Fruit fly (Drosophila melanogaster) whole organism, embryonic: ENCODE results near the gene Shawn.

Source experiments
- Awh ChIP-seq: fragments of 200-800 bp; sonication (Bioruptor generic); IDR thresholded peaks from 2 replicates; pipeline ENCODE4, ENCODE4 v1.3.6; 2022; ENCODE audit warnings: missing biosample characterization, missing genetic modification characterization
- CG11695 ChIP-seq: fragments of 200-800 bp; sonication (Bioruptor generic); IDR thresholded peaks from 3 replicates; pipeline ENCODE4 v1.3.6; 2022; ENCODE audit warnings: missing biosample characterization, missing genetic modification characterization
- CG11723 ChIP-seq: fragments of 200-800 bp; sonication (Bioruptor generic); optimal IDR thresholded peaks from 2 replicates; lab custom pipeline; 2017; ENCODE audit warnings: missing biosample characterization, mild to moderate bottlenecking, missing genetic modification characterization
- CG15011 ChIP-seq: fragments of 200-800 bp; sonication (Bioruptor generic); optimal IDR thresholded peaks from 3 replicates; lab custom pipeline; 2018; ENCODE audit warnings: missing biosample characterization, mild to moderate bottlenecking, missing genetic modification characterization
- CG2120 ChIP-seq: fragments of 200-800 bp; sonication (Bioruptor generic); optimal IDR thresholded peaks from 3 replicates; lab custom pipeline; 2016; ENCODE audit warnings: missing biosample characterization, missing genetic modification characterization
- CG2129 ChIP-seq: fragments of 200-800 bp; sonication (Bioruptor generic); IDR thresholded peaks from 2 replicates; pipeline ENCODE4 v1.3.6; 2022; ENCODE audit warnings: missing biosample characterization, missing genetic modification characterization; ENCODE audit not compliant: partially characterized antibody
- CG3163 ChIP-seq: fragments of 200-800 bp; sonication (Bioruptor generic); optimal IDR thresholded peaks from 3 replicates; lab custom pipeline; 2016; ENCODE audit warnings: missing biosample characterization, missing genetic modification characterization
- CG32532 ChIP-seq: fragments of 200-800 bp; sonication (Bioruptor generic); IDR thresholded peaks from 2 replicates; pipeline ENCODE4 v1.3.6; 2022; ENCODE audit warnings: missing biosample characterization, missing genetic modification characterization
- CG3838 ChIP-seq: fragments of 200-800 bp; sonication (Bioruptor generic); optimal IDR thresholded peaks from 3 replicates; lab custom pipeline; 2016; ENCODE audit warnings: missing biosample characterization, missing genetic modification characterization
- CG5245 ChIP-seq: fragments of 200-800 bp; sonication (Bioruptor generic); optimal IDR thresholded peaks from 3 replicates; lab custom pipeline; 2016; ENCODE audit warnings: missing biosample characterization, missing genetic modification characterization
- CG7928 ChIP-seq: fragments of 200-800 bp; sonication (Bioruptor generic); optimal IDR thresholded peaks from 2 replicates; lab custom pipeline; 2017; ENCODE audit warnings: missing biosample characterization, mild to moderate bottlenecking, missing genetic modification characterization
- CG8478 ChIP-seq: fragments of >200 bp; optimal IDR thresholded peaks from 2 replicates; lab custom pipeline; 2018
- CG9215 ChIP-seq: fragments of 200-800 bp; sonication (Bioruptor generic); IDR thresholded peaks from 2 replicates; pipeline ENCODE4 v1.3.6; 2022; ENCODE audit warnings: missing biosample characterization, missing genetic modification characterization
- CG9932 ChIP-seq: fragments of 200-800 bp; sonication (Bioruptor generic); IDR thresholded peaks from 2 replicates; pipeline ENCODE4 v1.3.6; 2022; ENCODE audit warnings: missing biosample characterization, missing genetic modification characterization
- Elba2 ChIP-seq: fragments of 200-800 bp; sonication (Bioruptor generic); optimal IDR thresholded peaks from 3 replicates; lab custom pipeline; 2016; ENCODE audit warnings: missing biosample characterization, missing genetic modification characterization
- Gsc ChIP-seq: fragments of 200-800 bp; sonication (Bioruptor generic); IDR thresholded peaks from 2 replicates; pipeline ENCODE4 v1.3.6; 2022; ENCODE audit warnings: missing biosample characterization, missing genetic modification characterization
- Hand ChIP-seq: fragments of 200-800 bp; sonication (Bioruptor generic); optimal IDR thresholded peaks from 2 replicates; lab custom pipeline; 2017; ENCODE audit warnings: mild to moderate bottlenecking, missing biosample characterization, missing genetic modification reagents, missing genetic modification characterization
- HmgD ChIP-seq: fragments of 200-800 bp; sonication (Bioruptor generic); optimal IDR thresholded peaks from 3 replicates; lab custom pipeline; 2016; ENCODE audit warnings: missing biosample characterization, missing genetic modification characterization
- Meics ChIP-seq: fragments of 200-800 bp; sonication (Bioruptor generic); optimal IDR thresholded peaks from 2 replicates; lab custom pipeline; 2017; ENCODE audit warnings: missing biosample characterization, mild to moderate bottlenecking, missing genetic modification characterization
- Rx ChIP-seq: fragments of 200-800 bp; sonication (Bioruptor generic); IDR thresholded peaks from 2 replicates; pipeline ENCODE4 v1.3.6; 2022; ENCODE audit warnings: missing biosample characterization, missing genetic modification characterization
- Trl ChIP-seq, 3 experiments: fragments of >200 bp in 2 of 3; fragments of 200-800 bp in 1 of 3; sonication (Bioruptor generic) in 1 of 3; optimal IDR thresholded peaks; 2 replicates in 1 of 3; 3 replicates in 2 of 3; lab custom pipeline; 2016 to 2017; ENCODE audit warnings: missing biosample characterization in 1 of 3, missing genetic modification characterization in 1 of 3
- Usf ChIP-seq: fragments of 200-800 bp; sonication (Bioruptor generic); optimal IDR thresholded peaks from 2 replicates; lab custom pipeline; 2017; ENCODE audit warnings: missing genotype, missing biosample characterization, missing genetic modification characterization
- ap ChIP-seq: fragments of 200-800 bp; sonication (Bioruptor generic); IDR thresholded peaks from 2 replicates; pipeline ENCODE4 v1.3.6; 2022; ENCODE audit warnings: missing biosample characterization, missing genetic modification characterization
- ara ChIP-seq: fragments of 200-800 bp; sonication (Bioruptor generic); IDR thresholded peaks from 2 replicates; pipeline ENCODE4 v1.3.6; 2022; ENCODE audit warnings: missing biosample characterization, missing genetic modification characterization
- cg ChIP-seq: fragments of 200-800 bp; sonication (Bioruptor generic); optimal IDR thresholded peaks from 3 replicates; lab custom pipeline; 2019; ENCODE audit warnings: missing biosample characterization, mild to moderate bottlenecking, missing genetic modification characterization, moderate library complexity
- chif ChIP-seq, 2 experiments: fragments of 200-800 bp; sonication (Bioruptor generic); optimal IDR thresholded peaks; 3 replicates each; lab custom pipeline; 2016; ENCODE audit warnings: missing biosample characterization in 2 of 2, missing genetic modification characterization in 2 of 2
- chm ChIP-seq: fragments of 200-800 bp; sonication (Bioruptor generic); IDR thresholded peaks from 2 replicates; pipeline ENCODE4 v1.3.6; 2022; ENCODE audit warnings: missing biosample characterization, missing genetic modification characterization
- ci ChIP-seq: fragments of 200-800 bp; sonication (Bioruptor generic); IDR thresholded peaks from 3 replicates; pipeline ENCODE4 v1.3.6; 2022; ENCODE audit warnings: missing biosample characterization, missing genetic modification characterization
- ems ChIP-seq: fragments of 200-800 bp; sonication (Bioruptor generic); optimal IDR thresholded peaks from 3 replicates; lab custom pipeline; 2016; ENCODE audit warnings: missing biosample characterization, missing genetic modification characterization
- ewg ChIP-seq: fragments of 200-800 bp; sonication (Bioruptor generic); optimal IDR thresholded peaks from 3 replicates; lab custom pipeline; 2017; ENCODE audit warnings: mild to moderate bottlenecking, missing biosample characterization, missing genetic modification reagents, missing genetic modification characterization
- eyg ChIP-seq: fragments of 200-800 bp; sonication (Bioruptor generic); optimal IDR thresholded peaks from 3 replicates; lab custom pipeline; 2016; ENCODE audit warnings: missing biosample characterization, missing genetic modification characterization
- fu2 ChIP-seq: fragments of 200-800 bp; sonication (Bioruptor generic); optimal IDR thresholded peaks from 2 replicates; lab custom pipeline; 2016; ENCODE audit warnings: missing biosample characterization, missing genetic modification characterization
- gfzf ChIP-seq: fragments of 200-800 bp; sonication (Bioruptor generic); optimal IDR thresholded peaks from 2 replicates; lab custom pipeline; 2016; ENCODE audit warnings: missing biosample characterization, mild to moderate bottlenecking, missing genetic modification characterization, moderate library complexity
- hbn ChIP-seq: fragments of 200-800 bp; sonication (Bioruptor generic); IDR thresholded peaks from 2 replicates; pipeline ENCODE4 v1.3.6; 2022; ENCODE audit warnings: missing biosample characterization, missing genetic modification characterization; ENCODE audit not compliant: partially characterized antibody
- kni ChIP-seq: fragments of 200-800 bp; sonication (Bioruptor generic); optimal IDR thresholded peaks from 3 replicates; lab custom pipeline; 2017; ENCODE audit warnings: mild to moderate bottlenecking, missing biosample characterization, missing genetic modification reagents, missing genetic modification characterization
- maf-S ChIP-seq: fragments of 200-800 bp; sonication (Bioruptor generic); optimal IDR thresholded peaks from 2 replicates; lab custom pipeline; 2016; ENCODE audit warnings: missing biosample characterization, missing genetic modification characterization
- nerfin-1 ChIP-seq: fragments of 200-800 bp; sonication (Bioruptor generic); optimal IDR thresholded peaks from 3 replicates; lab custom pipeline; 2019; ENCODE audit warnings: missing biosample characterization, mild to moderate bottlenecking, missing genetic modification characterization, moderate library complexity
- sens ChIP-seq: fragments of 200-800 bp; sonication (Bioruptor generic); peaks from one replicate; lab custom pipeline; 2016; ENCODE audit warnings: missing biosample characterization, missing genetic modification characterization
- stwl ChIP-seq: fragments of 200-800 bp; sonication (Bioruptor generic); optimal IDR thresholded peaks from 3 replicates; lab custom pipeline; 2018; ENCODE audit warnings: missing biosample characterization, mild to moderate bottlenecking, missing genetic modification characterization, moderate library complexity
- wek ChIP-seq: fragments of 200-800 bp; sonication (Bioruptor generic); optimal IDR thresholded peaks from 3 replicates; lab custom pipeline; 2018; ENCODE audit warnings: missing biosample characterization, mild to moderate bottlenecking, missing genetic modification characterization, moderate library complexity

Gene Shawn

dm6 chrX:19637002-19637420 lies 25.7 kb downstream of the Shawn start (continued):
- TF ChIP-seq Usf (GFP tag; lab: Kevin White, UChicago) (no peak), ci (peak; percentile 54; the same call in 2 of the 3 replicates), CG15011 (no peak), nerfin-1 (tag; lab: Kevin White, UChicago) (peak; percentile 73), Trl (optimal IDR thresholded peaks at IDR 0.05; lab: Kevin White, UChicago) (peak in 1 of 2 experiments; percentile 18), Trl (GFP tag; optimal IDR thresholded peaks at IDR 0.05; lab: Kevin White, UChicago) (no peak), CG2120 (GFP tag; lab: Kevin White, UChicago) (peak; percentile 30), CG9215 (GFP tag; lab: Robert Waterston, UW) (peak; percentile 86), maf-S (peak; percentile 1), ewg (peak; percentile 37), sens (GFP tag; lab: Kevin White, UChicago) (peak; percentile 76), ap (GFP tag; lab: Robert Waterston, UW) (no peak), ems (GFP tag; lab: Kevin White, UChicago) (no peak), CG11723 (GFP tag; lab: Kevin White, UChicago) (peak; percentile 22), Gsc (GFP tag; lab: Robert Waterston, UW) (no peak), CG2129 (GFP tag; lab: Robert Waterston, UW) (no peak), fu2 (GFP tag; lab: Kevin White, UChicago) (no peak), CG32532 (GFP tag; lab: Robert Waterston, UW) (peak; percentile 27; the same call in 1 of the 2 replicates), CG11695 (peak; percentile 9; the same call in 1 of the 3 replicates), HmgD (GFP tag; lab: Kevin White, UChicago) (peak; percentile 10), hbn (GFP tag; lab: Robert Waterston, UW) (no peak), wek (GFP tag; lab: Kevin White, UChicago) (peak; percentile 10), stwl (tag; lab: Kevin White, UChicago) (peak; percentile 7), Elba2 (GFP tag; lab: Kevin White, UChicago) (no peak), CG7928 (no peak), kni (GFP tag; lab: Kevin White, UChicago) (no peak), eyg (GFP tag; lab: Kevin White, UChicago) (no peak), CG8478 (lab: Kevin White, UChicago) (peak; percentile 98), CG9932 (GFP tag; lab: Robert Waterston, UW) (peak; percentile 14; the same call in 1 of the 2 replicates), CG3838 (GFP tag; lab: Kevin White, UChicago) (no peak), Rx (GFP tag; lab: Robert Waterston, UW) (no peak), CG3163 (no peak), chm (GFP tag; lab: Robert Waterston, UW) (peak; percentile 40; the same call in 1 of the 2 replicates), ara (GFP tag; lab: Robert Waterston, UW) (no peak), cg (GFP tag; lab: Kevin White, UChicago) (peak; percentile 94), Awh (GFP tag; lab: Robert Waterston, UW) (no peak), CG5245 (no peak), Hand (GFP tag; lab: Kevin White, UChicago) (peak; percentile 12), gfzf (peak; percentile 29), chif (GFP tag; optimal IDR thresholded peaks at IDR 0.05; lab: Kevin White, UChicago) (no peak), Meics (GFP tag; lab: Kevin White, UChicago) (peak; percentile 11)
